Worm (Caenorhabditis elegans): ENCODE results near the gene Y94H6A.5.

Gene Y94H6A.5

DNA sequence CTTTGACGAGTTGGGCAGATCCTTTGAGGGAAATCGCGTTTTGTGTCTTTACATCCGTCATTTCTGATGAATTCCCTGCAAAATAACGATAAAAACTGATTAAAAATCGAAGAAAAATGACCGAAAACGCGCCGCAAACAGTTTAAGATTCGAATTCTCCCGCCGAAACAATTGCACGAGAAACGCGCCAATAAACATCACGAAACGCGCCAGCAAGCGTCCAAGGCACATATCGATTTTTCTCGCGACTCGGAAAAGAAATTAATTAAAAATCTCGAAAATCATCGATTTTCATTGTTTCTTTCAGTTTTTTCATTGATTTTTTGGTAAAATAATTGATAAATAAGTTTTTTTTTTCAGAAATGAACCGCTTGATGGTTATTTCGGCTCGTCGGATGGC is 62.8 kb downstream of the Y94H6A.5 start, which contains the start of the genes mdf-2 and nduv-3 (continued):
- TF ChIP-seq unc-30 (tag; optimal IDR thresholded peaks at IDR 0.05) (no peak), C16A3.4 (tag; optimal IDR thresholded peaks at IDR 0.05) (peak; percentile 68), ceh-82 (tag; optimal IDR thresholded peaks at IDR 0.05) (peak; percentile 76 to 90 (median 85)), nhr-85 (tag) (peak; percentile 84), tlp-1 (tag; optimal IDR thresholded peaks at IDR 0.05) (no peak), C04F5.9 (tag; optimal IDR thresholded peaks at IDR 0.05) (peak; percentile 43), nhr-71 (tag; optimal IDR thresholded peaks at IDR 0.05) (peak; percentile 89), lin-15B (tag; optimal IDR thresholded peaks at IDR 0.05) (peak; percentile 85), tbx-2 (tag; optimal IDR thresholded peaks at IDR 0.05) (peak; percentile 89), aha-1 (tag; optimal IDR thresholded peaks at IDR 0.05) (peak; percentile 46), hlh-17 (GFP tag; optimal IDR thresholded peaks at IDR 0.05; ENCODE audit: borderline replicate concordance) (no peak), efl-1 (optimal IDR thresholded peaks at IDR 0.05) (peak; percentile 87 to 94), efl-1 (GFP tag; optimal IDR thresholded peaks at IDR 0.05 in 1 of 2) (peak; percentile 94 to 99), dsc-1 (tag; optimal IDR thresholded peaks at IDR 0.05) (peak; percentile 86), ets-5 (GFP tag; IDR thresholded peaks at IDR 0.05) (no peak), aly-2 (tag; optimal IDR thresholded peaks at IDR 0.05) (peak; percentile 45), nhr-76 (tag; optimal IDR thresholded peaks at IDR 0.05) (no peak), lin-35 (GFP tag; optimal IDR thresholded peaks at IDR 0.05) (peak; percentile 91 to 96), fos-1 (tag; optimal IDR thresholded peaks at IDR 0.05) (peak; percentile 50), snpc-4 (tag; optimal IDR thresholded peaks at IDR 0.05) (peak; percentile 69), nhr-19 (GFP tag; conservative IDR thresholded peaks at IDR 0.05) (peak; percentile 77), nhr-237 (tag; optimal IDR thresholded peaks at IDR 0.05) (peak; percentile 26), vab-15 (tag; optimal IDR thresholded peaks at IDR 0.05) (no peak), grh-1 (GFP tag; IDR thresholded peaks at IDR 0.05) (peak; percentile 70), lir-3 (tag; optimal IDR thresholded peaks at IDR 0.05; ENCODE audit: poor library complexity) (no peak), ztf-4 (tag; optimal IDR thresholded peaks at IDR 0.05) (peak; percentile 54), unc-130 (tag; optimal IDR thresholded peaks at IDR 0.05) (peak; percentile 76), blmp-1 (tag; optimal IDR thresholded peaks at IDR 0.05) (peak; percentile 48), fkh-8 (tag; optimal IDR thresholded peaks at IDR 0.05) (peak; percentile 72), Y116A8C.19 (tag; optimal IDR thresholded peaks at IDR 0.05; ENCODE audit: borderline replicate concordance) (no peak), egl-13 (tag; optimal IDR thresholded peaks at IDR 0.05) (peak; percentile 55), mdl-1 (tag; optimal IDR thresholded peaks at IDR 0.05) (peak in 1 of 2 experiments; percentile 69), nhr-11 (tag; optimal IDR thresholded peaks at IDR 0.05) (peak; percentile 51), nhr-28 (tag; optimal IDR thresholded peaks at IDR 0.05) (no peak), mab-9 (GFP tag; IDR thresholded peaks at IDR 0.05) (peak; percentile 58), sox-4 (tag; optimal IDR thresholded peaks at IDR 0.05) (peak; percentile 62), nhr-12 (tag; optimal IDR thresholded peaks at IDR 0.05) (no peak), swsn-7 (tag; optimal IDR thresholded peaks at IDR 0.05) (peak; percentile 82), lin-39 (tag; optimal IDR thresholded peaks at IDR 0.05) (peak; percentile 77), ceh-88 (GFP tag; IDR thresholded peaks at IDR 0.05) (peak; percentile 23; the same call in 1 of the 2 replicates), fkh-10 (GFP tag; optimal IDR thresholded peaks at IDR 0.05) (peak; percentile 39), unc-98 (GFP tag; IDR thresholded peaks at IDR 0.05) (0 out of 2 replicates have a peak, but pooled peaks have one; percentile 5), snu-23 (GFP tag; optimal IDR thresholded peaks at IDR 0.05) (peak; percentile 85), isw-1 (GFP tag; IDR thresholded peaks at IDR 0.05) (peak; percentile 81), hlh-4 (tag; optimal IDR thresholded peaks at IDR 0.05) (no peak), pqm-1 (tag; optimal IDR thresholded peaks at IDR 0.05) (no peak), nhr-84 (tag; optimal IDR thresholded peaks at IDR 0.05) (no peak), nhr-47 (tag; optimal IDR thresholded peaks at IDR 0.05) (peak; percentile 91)

All from whole organism, L1 larva.